Fruit fly (Drosophila melanogaster): ENCODE measurements around the gene Dlg5.

Dlg5 gene

dm6 chr2L:11516526-11517441, at the start of gene Dlg5, which contains the start of gene CG4970:
Dlg5 (minus strand) TSS chr2L:11517081.
CG4970 (plus strand) TSS chr2L:11517391.
- TF ChIP-seq CG8478 (optimal IDR thresholded peaks at IDR 0.05) (peak; percentile 87), EcR (GFP tag; optimal IDR thresholded peaks at IDR 0.05) (no peak)

dm6 chr2L:11553825-11554224, 36.9 kb upstream of the Dlg5 start:
- no peak for TF ChIP-seq EcR (GFP tag; optimal IDR thresholded peaks at IDR 0.05)
- no peak for TF ChIP-seq pan (optimal IDR thresholded peaks at IDR 0.05)
- no peak for TF ChIP-seq Dll (optimal IDR thresholded peaks at IDR 0.05)
- TF ChIP-seq psq (optimal IDR thresholded peaks at IDR 0.05) = no peak
- no peak for TF ChIP-seq CG8478 (optimal IDR thresholded peaks at IDR 0.05)
- TF ChIP-seq usp (GFP tag; optimal IDR thresholded peaks at IDR 0.05) = no peak

dm6 chr2L:11535845-11536244, 19.0 kb upstream of the Dlg5 start, which contains the start of gene CG43438:
CG43438 (plus strand) TSS chr2L:11536145.
- TF ChIP-seq usp (GFP tag; optimal IDR thresholded peaks at IDR 0.05) (no peak), pan (optimal IDR thresholded peaks at IDR 0.05) (no peak), EcR (GFP tag; optimal IDR thresholded peaks at IDR 0.05) (no peak), psq (optimal IDR thresholded peaks at IDR 0.05) (no peak), CG8478 (optimal IDR thresholded peaks at IDR 0.05) (no peak), Dll (optimal IDR thresholded peaks at IDR 0.05) (no peak)

dm6 chr2L:11531520-11531919, 14.6 kb upstream of the Dlg5 start, which contains the start of gene CG34162:
CG34162 (plus strand) TSS chr2L:11531820.
- TF ChIP-seq usp (GFP tag; optimal IDR thresholded peaks at IDR 0.05) (no peak), pan (optimal IDR thresholded peaks at IDR 0.05) (no peak), CG8478 (optimal IDR thresholded peaks at IDR 0.05) (no peak), EcR (GFP tag; optimal IDR thresholded peaks at IDR 0.05) (no peak), psq (optimal IDR thresholded peaks at IDR 0.05) (no peak), Dll (optimal IDR thresholded peaks at IDR 0.05) (no peak)

dm6 chr2L:11530952-11531351, 14.1 kb upstream of the Dlg5 start, which contains the start of gene CG31706:
CG31706 (minus strand) TSS chr2L:11531052.
- TF ChIP-seq psq (optimal IDR thresholded peaks at IDR 0.05) (no peak), pan (optimal IDR thresholded peaks at IDR 0.05) (no peak), CG8478 (optimal IDR thresholded peaks at IDR 0.05) (no peak), usp (GFP tag; optimal IDR thresholded peaks at IDR 0.05) (no peak), EcR (GFP tag; optimal IDR thresholded peaks at IDR 0.05) (no peak), Dll (optimal IDR thresholded peaks at IDR 0.05) (no peak)

- no peak for TF ChIP-seq psq (optimal IDR thresholded peaks at IDR 0.05)
- no peak for TF ChIP-seq EcR (GFP tag; optimal IDR thresholded peaks at IDR 0.05)
- TF ChIP-seq CG8478 (optimal IDR thresholded peaks at IDR 0.05) = no peak
- no peak for TF ChIP-seq pan (optimal IDR thresholded peaks at IDR 0.05)
Measured at dm6 chr2L:11528129-11528589, 11.3 kb upstream of the Dlg5 start, which contains the start of gene CG31705. CG31705 (minus strand) TSS chr2L:11528205.

- TF ChIP-seq pan (optimal IDR thresholded peaks at IDR 0.05) (no peak), psq (optimal IDR thresholded peaks at IDR 0.05) (no peak), EcR (GFP tag; optimal IDR thresholded peaks at IDR 0.05) (no peak), Dll (optimal IDR thresholded peaks at IDR 0.05) (no peak), CG8478 (optimal IDR thresholded peaks at IDR 0.05) (no peak), usp (GFP tag; optimal IDR thresholded peaks at IDR 0.05) (no peak)
Measured at dm6 chr2L:11522676-11523075, 5.8 kb upstream of the Dlg5 start, which contains the start of gene CG43153. CG43153 (minus strand) TSS chr2L:11522776.

dm6 chr2L:11521185-11521584, 4.3 kb upstream of the Dlg5 start, which contains the start of gene CG14930:
CG14930 (minus strand) TSS chr2L:11521285.
- TF ChIP-seq EcR (GFP tag; optimal IDR thresholded peaks at IDR 0.05) (no peak), CG8478 (optimal IDR thresholded peaks at IDR 0.05) (no peak), usp (GFP tag; optimal IDR thresholded peaks at IDR 0.05) (no peak), psq (optimal IDR thresholded peaks at IDR 0.05) (no peak), Dll (optimal IDR thresholded peaks at IDR 0.05) (no peak), pan (optimal IDR thresholded peaks at IDR 0.05) (no peak)

dm6 chr2L:11519532-11519931, 2.7 kb upstream of the Dlg5 start, which contains the start of gene CG14929:
CG14929 (plus strand) TSS chr2L:11519832.
- TF ChIP-seq Dll (optimal IDR thresholded peaks at IDR 0.05) = no peak
- TF ChIP-seq pan (optimal IDR thresholded peaks at IDR 0.05) = no peak
- no peak for TF ChIP-seq usp (GFP tag; optimal IDR thresholded peaks at IDR 0.05)
- no peak for TF ChIP-seq psq (optimal IDR thresholded peaks at IDR 0.05)
- no peak for TF ChIP-seq EcR (GFP tag; optimal IDR thresholded peaks at IDR 0.05)
- no peak for TF ChIP-seq CG8478 (optimal IDR thresholded peaks at IDR 0.05)

- peak; percentile 22 for TF ChIP-seq Dll (optimal IDR thresholded peaks at IDR 0.05)
- no peak for TF ChIP-seq EcR (GFP tag; optimal IDR thresholded peaks at IDR 0.05)
Measured at dm6 chr2L:11504896-11505569, 11.8 kb downstream of the Dlg5 start.

dm6 chr2L:11502698-11503097, 14.2 kb downstream of the Dlg5 start:
- TF ChIP-seq CG8478 (optimal IDR thresholded peaks at IDR 0.05) (no peak), usp (GFP tag; optimal IDR thresholded peaks at IDR 0.05) (no peak), psq (optimal IDR thresholded peaks at IDR 0.05) (no peak)

dm6 chr2L:11501427-11501968, 15.4 kb downstream of the Dlg5 start, which contains the start of gene spz4:
spz4 (plus strand) TSS chr2L:11501715.
- no peak for TF ChIP-seq Dll (optimal IDR thresholded peaks at IDR 0.05)
- TF ChIP-seq usp (GFP tag; optimal IDR thresholded peaks at IDR 0.05) = no peak
- TF ChIP-seq EcR (GFP tag; optimal IDR thresholded peaks at IDR 0.05) = no peak
- no peak for TF ChIP-seq pan (optimal IDR thresholded peaks at IDR 0.05)
- no peak for TF ChIP-seq CG8478 (optimal IDR thresholded peaks at IDR 0.05)
- TF ChIP-seq psq (optimal IDR thresholded peaks at IDR 0.05) = no peak

Data from whole organism.